Comparison of ENCODE assay signal across 1 fruit fly cellular context in the genomic region with DNA sequence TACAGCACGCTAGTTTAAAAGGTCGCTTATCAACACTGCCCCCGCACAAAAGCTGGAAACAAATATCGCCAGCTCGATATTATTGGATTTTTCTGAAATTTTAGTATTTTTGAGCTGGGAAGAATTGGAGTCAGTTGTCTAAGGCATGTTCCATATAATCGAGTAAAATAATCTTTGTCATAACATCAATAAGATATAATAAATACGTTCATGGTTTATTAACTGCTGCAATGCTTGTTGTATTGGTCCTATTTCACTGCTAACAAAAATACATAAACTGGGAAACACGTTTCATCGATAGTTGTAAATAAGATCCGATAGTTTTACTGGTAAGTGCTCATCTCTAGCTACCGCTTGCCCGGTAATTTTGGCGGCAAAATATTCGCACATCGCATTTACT.
A peak's percentile ranks its signal among the peaks of the same experiment; 100 is the strongest.
TF ChIP-seq lines count a peak whose summit lies in the region.

A gene (minus strand): TSS at position 41 of the 400 bp plus-strand sequence.
A gene (plus strand): TSS at position 339 of the 400 bp plus-strand sequence.

TF ChIP-seq in whole organism, embryonic, 481 proteins besides CTCF, POLR2A, EP300 and RAD21 (continued from another document and continues in another):
- TF ChIP-seq Hr39 (optimal IDR thresholded peaks at IDR 0.05; lab: Kevin White, UChicago) (no peak), onecut (GFP tag; IDR thresholded peaks at IDR 0.05; lab: Robert Waterston, UW) (no peak; the same call in 1 of the 2 replicates), Kr (GFP tag; optimal IDR thresholded peaks at IDR 0.05; lab: Kevin White, UChicago) (no peak), CG32772 (GFP tag; IDR thresholded peaks at IDR 0.05; lab: Robert Waterston, UW) (no peak), YL-1 (GFP tag; optimal IDR thresholded peaks at IDR 0.05; lab: Kevin White, UChicago) (peak; percentile 64), CG18764 (GFP tag; optimal IDR thresholded peaks at IDR 0.05; lab: Kevin White, UChicago) (peak; percentile 27), CG14860 (GFP tag; IDR thresholded peaks at IDR 0.05; lab: Robert Waterston, UW; ENCODE audit: partially characterized antibody) (peak; percentile 90), Dll (GFP tag; IDR thresholded peaks at IDR 0.05; lab: Robert Waterston, UW; ENCODE audit: partially characterized antibody) (peak; percentile 99), zf30C (GFP tag; optimal IDR thresholded peaks at IDR 0.05; lab: Kevin White, UChicago) (no peak), CG15601 (tag; optimal IDR thresholded peaks at IDR 0.05; lab: Kevin White, UChicago) (no peak), CG7839 (tag; optimal IDR thresholded peaks at IDR 0.05; lab: Kevin White, UChicago) (no peak), Oaz (GFP tag; IDR thresholded peaks at IDR 0.05; lab: Robert Waterston, UW) (no peak), row (GFP tag; IDR thresholded peaks at IDR 0.05; lab: Robert Waterston, UW) (peak; percentile 83), ind (GFP tag; optimal IDR thresholded peaks at IDR 0.05; lab: Kevin White, UChicago) (peak; percentile 54), Vsx1 (GFP tag; optimal IDR thresholded peaks at IDR 0.05; lab: Kevin White, UChicago) (no peak), trem (tag; optimal IDR thresholded peaks at IDR 0.05; lab: Kevin White, UChicago) (peak; percentile 77), CG17385 (GFP tag; optimal IDR thresholded peaks at IDR 0.05; lab: Kevin White, UChicago) (peak; percentile 2), CG4404 (GFP tag; IDR thresholded peaks at IDR 0.05; lab: Robert Waterston, UW) (no peak; the same call in 1 of the 2 replicates), tgo (GFP tag; IDR thresholded peaks at IDR 0.05; lab: Robert Waterston, UW) (no peak), Nf-YC (tag; optimal IDR thresholded peaks at IDR 0.05; lab: Kevin White, UChicago) (no peak), unc-4 (GFP tag; IDR thresholded peaks at IDR 0.05; lab: Robert Waterston, UW; ENCODE audit: partially characterized antibody) (peak; percentile 92), CG5953 (GFP tag; IDR thresholded peaks at IDR 0.05; lab: Robert Waterston, UW) (no peak), CG3281 (GFP tag; optimal IDR thresholded peaks at IDR 0.05; lab: Kevin White, UChicago) (no peak), Sox102F (GFP tag; optimal IDR thresholded peaks at IDR 0.05; lab: Kevin White, UChicago) (no peak), NK7.1 (GFP tag; optimal IDR thresholded peaks at IDR 0.05; lab: Kevin White, UChicago) (peak; percentile 34), Rfx (GFP tag; IDR thresholded peaks at IDR 0.05; lab: Robert Waterston, UW) (peak; percentile 53), luna (GFP tag; optimal IDR thresholded peaks at IDR 0.05; lab: Kevin White, UChicago) (no peak), dmrt99B (tag; optimal IDR thresholded peaks at IDR 0.05; lab: Kevin White, UChicago) (no peak), Hr78 (GFP tag; optimal IDR thresholded peaks at IDR 0.05; lab: Kevin White, UChicago) (no peak), D19A (tag; optimal IDR thresholded peaks at IDR 0.05; lab: Kevin White, UChicago) (no peak), sr (GFP tag; IDR thresholded peaks at IDR 0.05; lab: Robert Waterston, UW) (no peak), Hr3 (GFP tag; optimal IDR thresholded peaks at IDR 0.05; lab: Kevin White, UChicago) (no peak), pzg (GFP tag; optimal IDR thresholded peaks at IDR 0.05; lab: Kevin White, UChicago) (peak; percentile 78), GATAe (GFP tag; conservative IDR thresholded peaks at IDR 0.05; lab: Robert Waterston, UW) (no peak), CG3163 (GFP tag; optimal IDR thresholded peaks at IDR 0.05; lab: Kevin White, UChicago) (peak; percentile 51), CG2116 (GFP tag; optimal IDR thresholded peaks at IDR 0.05; lab: Kevin White, UChicago) (peak; percentile 79), E2f1 (GFP tag; IDR thresholded peaks at IDR 0.05; lab: Robert Waterston, UW) (peak; percentile 74), cad (GFP tag; optimal IDR thresholded peaks at IDR 0.05; lab: Kevin White, UChicago) (no peak), CG11085 (GFP tag; IDR thresholded peaks at IDR 0.05; lab: Robert Waterston, UW) (no peak), bbx (GFP tag; IDR thresholded peaks at IDR 0.05; lab: Robert Waterston, UW; ENCODE audit: partially characterized antibody) (peak; percentile 80), Pdp1 (GFP tag; optimal IDR thresholded peaks at IDR 0.05; lab: Kevin White, UChicago) (peak in 1 of 2 experiments; percentile 49), p53 (GFP tag; optimal IDR thresholded peaks at IDR 0.05; lab: Kevin White, UChicago) (no peak), wdn (GFP tag; IDR thresholded peaks at IDR 0.05; lab: Robert Waterston, UW) (no peak), Adf1 (GFP tag; IDR thresholded peaks at IDR 0.05; lab: Robert Waterston, UW) (no peak), pita (GFP tag; optimal IDR thresholded peaks at IDR 0.05; lab: Kevin White, UChicago) (no peak), CG10209 (GFP tag; optimal IDR thresholded peaks at IDR 0.05; lab: Kevin White, UChicago) (no peak), schlank (tag; optimal IDR thresholded peaks at IDR 0.05; lab: Kevin White, UChicago) (no peak), Dref (GFP tag; IDR thresholded peaks at IDR 0.05; lab: Robert Waterston, UW) (peak; percentile 51), sd (tag; optimal IDR thresholded peaks at IDR 0.05; lab: Kevin White, UChicago) (peak; percentile 16), CG42726 (GFP tag; IDR thresholded peaks at IDR 0.05; lab: Robert Waterston, UW; ENCODE audit: partially characterized antibody) (peak; percentile 44; the same call in 1 of the 2 replicates), CG1832 (GFP tag; optimal IDR thresholded peaks at IDR 0.05; lab: Kevin White, UChicago) (no peak), CG17186 (GFP tag; optimal IDR thresholded peaks at IDR 0.05; lab: Kevin White, UChicago) (peak; percentile 82), CG4424 (GFP tag; optimal IDR thresholded peaks at IDR 0.05; lab: Kevin White, UChicago) (peak; percentile 54), grau (tag; optimal IDR thresholded peaks at IDR 0.05; lab: Kevin White, UChicago) (peak; percentile 48), CG6791 (GFP tag; IDR thresholded peaks at IDR 0.05; lab: Robert Waterston, UW; ENCODE audit: partially characterized antibody) (peak; percentile 85; the same call in 2 of the 3 replicates), tx (GFP tag; optimal IDR thresholded peaks at IDR 0.05; lab: Kevin White, UChicago) (peak; percentile 30), exex (tag; optimal IDR thresholded peaks at IDR 0.05; lab: Kevin White, UChicago) (no peak), CG9215 (GFP tag; IDR thresholded peaks at IDR 0.05; lab: Robert Waterston, UW) (peak; percentile 24; the same call in 1 of the 2 replicates), gfzf (GFP tag; optimal IDR thresholded peaks at IDR 0.05; lab: Kevin White, UChicago) (peak; percentile 71), CG1233 (GFP tag; optimal IDR thresholded peaks at IDR 0.05; lab: Kevin White, UChicago) (peak; percentile 18), CG7556 (GFP tag; optimal IDR thresholded peaks at IDR 0.05; lab: Kevin White, UChicago) (no peak), btn (GFP tag; optimal IDR thresholded peaks at IDR 0.05; lab: Kevin White, UChicago) (no peak), ro (GFP tag; IDR thresholded peaks at IDR 0.05; lab: Robert Waterston, UW) (no peak), pum (GFP tag; optimal IDR thresholded peaks at IDR 0.05; lab: Kevin White, UChicago) (peak; percentile 17), NfI (GFP tag; optimal IDR thresholded peaks at IDR 0.05; lab: Kevin White, UChicago) (peak; percentile 33), CG9817 (tag; optimal IDR thresholded peaks at IDR 0.05; lab: Kevin White, UChicago) (peak; percentile 45), CG11398 (GFP tag; optimal IDR thresholded peaks at IDR 0.05; lab: Kevin White, UChicago) (peak; percentile 8), CG7963 (GFP tag; IDR thresholded peaks at IDR 0.05; lab: Robert Waterston, UW; ENCODE audit: partially characterized antibody) (peak; percentile 71; the same call in 1 of the 3 replicates), shn (GFP tag; optimal IDR thresholded peaks at IDR 0.05; lab: Kevin White, UChicago) (peak; percentile 52), Usf (GFP tag; optimal IDR thresholded peaks at IDR 0.05; lab: Kevin White, UChicago) (no peak), repo (GFP tag; optimal IDR thresholded peaks at IDR 0.05; lab: Kevin White, UChicago) (no peak), inv (GFP tag; IDR thresholded peaks at IDR 0.05; lab: Robert Waterston, UW; ENCODE audit: partially characterized antibody) (peak; percentile 91), CG15269 (tag; optimal IDR thresholded peaks at IDR 0.05; lab: Kevin White, UChicago) (no peak), CG16863 (GFP tag; optimal IDR thresholded peaks at IDR 0.05; lab: Kevin White, UChicago) (peak; percentile 37), z (GFP tag; IDR thresholded peaks at IDR 0.05; lab: Robert Waterston, UW) (no peak), CG7786 (GFP tag; optimal IDR thresholded peaks at IDR 0.05; lab: Kevin White, UChicago) (peak; percentile 47), B-H1 (GFP tag; IDR thresholded peaks at IDR 0.05; lab: Robert Waterston, UW) (no peak), Hand (GFP tag; optimal IDR thresholded peaks at IDR 0.05; lab: Kevin White, UChicago) (no peak), pb (GFP tag; optimal IDR thresholded peaks at IDR 0.05; lab: Kevin White, UChicago) (no peak), tio (GFP tag; optimal IDR thresholded peaks at IDR 0.05; lab: Kevin White, UChicago) (no peak), E2f2 (GFP tag; IDR thresholded peaks at IDR 0.05; lab: Robert Waterston, UW) (peak; percentile 77), CG2129 (GFP tag; IDR thresholded peaks at IDR 0.05; lab: Robert Waterston, UW; ENCODE audit: partially characterized antibody) (peak; percentile 95), mam (GFP tag; optimal IDR thresholded peaks at IDR 0.05; lab: Kevin White, UChicago) (peak; percentile 52), CG10267 (tag; optimal IDR thresholded peaks at IDR 0.05; lab: Kevin White, UChicago) (peak; percentile 98), CG3065 (GFP tag; optimal IDR thresholded peaks at IDR 0.05; lab: Kevin White, UChicago) (no peak), C15 (GFP tag; IDR thresholded peaks at IDR 0.05; lab: Robert Waterston, UW) (no peak), nerfin-2 (GFP tag; IDR thresholded peaks at IDR 0.05; lab: Robert Waterston, UW; ENCODE audit: partially characterized antibody) (peak; percentile 83), chn (GFP tag; optimal IDR thresholded peaks at IDR 0.05; lab: Kevin White, UChicago) (peak; percentile 53), lola (GFP tag; optimal IDR thresholded peaks at IDR 0.05; lab: Kevin White, UChicago) (peak in 1 of 3 experiments; percentile 42), CG7928 (GFP tag; optimal IDR thresholded peaks at IDR 0.05; lab: Kevin White, UChicago) (no peak), NC2β (GFP tag; optimal IDR thresholded peaks at IDR 0.05; lab: Kevin White, UChicago) (peak; percentile 38), CG10654 (GFP tag; optimal IDR thresholded peaks at IDR 0.05; lab: Kevin White, UChicago) (peak; percentile 23), peb (GFP tag; IDR thresholded peaks at IDR 0.05; lab: Robert Waterston, UW) (no peak), CG33213 (GFP tag; optimal IDR thresholded peaks at IDR 0.05; lab: Kevin White, UChicago) (peak; percentile 25), HmgD (GFP tag; optimal IDR thresholded peaks at IDR 0.05; lab: Kevin White, UChicago) (no peak), CG6689 (GFP tag; IDR thresholded peaks at IDR 0.05; lab: Robert Waterston, UW) (no peak), CG2712 (tag; optimal IDR thresholded peaks at IDR 0.05; lab: Kevin White, UChicago) (peak; percentile 40), gsb-n (tag; optimal IDR thresholded peaks at IDR 0.05; lab: Kevin White, UChicago) (no peak), CG31224 (GFP tag; IDR thresholded peaks at IDR 0.05; lab: Robert Waterston, UW) (no peak), CG13624 (GFP tag; optimal IDR thresholded peaks at IDR 0.05; lab: Kevin White, UChicago) (peak; percentile 63), HLH4C (GFP tag; IDR thresholded peaks at IDR 0.05; lab: Robert Waterston, UW; ENCODE audit: partially characterized antibody) (peak; percentile 89), CG2199 (GFP tag; IDR thresholded peaks at IDR 0.05; lab: Robert Waterston, UW) (no peak), hth (optimal IDR thresholded peaks at IDR 0.05; lab: Kevin White, UChicago) (no peak), CG43689 (GFP tag; IDR thresholded peaks at IDR 0.05; lab: Robert Waterston, UW) (no peak), CG17912 (GFP tag; optimal IDR thresholded peaks at IDR 0.05; lab: Kevin White, UChicago) (no peak), Ets97D (GFP tag; optimal IDR thresholded peaks at IDR 0.05; lab: Kevin White, UChicago) (peak; percentile 80), prd (optimal IDR thresholded peaks at IDR 0.05; lab: Kevin White, UChicago) (no peak), prd (GFP tag; IDR thresholded peaks at IDR 0.05; lab: Robert Waterston, UW) (peak; percentile 19; the same call in 1 of the 3 replicates), Doc2 (GFP tag; IDR thresholded peaks at IDR 0.05; lab: Robert Waterston, UW) (no peak), CG32532 (GFP tag; IDR thresholded peaks at IDR 0.05; lab: Robert Waterston, UW) (peak; percentile 12; the same call in 1 of the 2 replicates), seq (GFP tag; IDR thresholded peaks at IDR 0.05; lab: Robert Waterston, UW) (no peak), CG10274 (GFP tag; optimal IDR thresholded peaks at IDR 0.05; lab: Kevin White, UChicago) (no peak), bowl (GFP tag; IDR thresholded peaks at IDR 0.05; lab: Robert Waterston, UW) (no peak), Dip3 (GFP tag; optimal IDR thresholded peaks at IDR 0.05; lab: Kevin White, UChicago) (peak; percentile 85), CG8281 (tag; optimal IDR thresholded peaks at IDR 0.05; lab: Kevin White, UChicago) (no peak), slp2 (GFP tag; optimal IDR thresholded peaks at IDR 0.05; lab: Kevin White, UChicago) (peak; percentile 38), CG3726 (GFP tag; IDR thresholded peaks at IDR 0.05; lab: Robert Waterston, UW) (no peak), Bdp1 (GFP tag; optimal IDR thresholded peaks at IDR 0.05; lab: Kevin White, UChicago) (no peak), CG17359 (tag; optimal IDR thresholded peaks at IDR 0.05; lab: Kevin White, UChicago) (no peak), CG11560 (tag; IDR thresholded peaks at IDR 0.05; lab: Robert Waterston, UW) (no peak), CG18476 (GFP tag; optimal IDR thresholded peaks at IDR 0.05; lab: Kevin White, UChicago) (no peak), emc (GFP tag; optimal IDR thresholded peaks at IDR 0.05; lab: Kevin White, UChicago) (no peak), Side (GFP tag; optimal IDR thresholded peaks at IDR 0.05; lab: Kevin White, UChicago) (peak; percentile 15), Aef1 (GFP tag; IDR thresholded peaks at IDR 0.05; lab: Robert Waterston, UW) (0 out of 3 replicates have a peak, but pooled peaks have one; percentile 18), Atf6 (GFP tag; IDR thresholded peaks at IDR 0.05; lab: Robert Waterston, UW) (no peak), Drgx (GFP tag; IDR thresholded peaks at IDR 0.05; lab: Robert Waterston, UW) (no peak), Asciz (GFP tag; optimal IDR thresholded peaks at IDR 0.05; lab: Kevin White, UChicago) (no peak), CG30020 (tag; optimal IDR thresholded peaks at IDR 0.05; lab: Kevin White, UChicago) (peak; percentile 61)
